Fruit fly (Drosophila melanogaster) whole organism, prepupa: ENCODE measurements around the gene CG15930.

Source experiments
- Blimp-1 ChIP-seq: fragments of 200-800 bp; sonication (Bioruptor generic); optimal IDR thresholded peaks from 3 replicates; lab custom pipeline; 2017; ENCODE audit warnings: missing biosample characterization, missing genetic modification characterization, mild to moderate bottlenecking, moderate library complexity, missing genetic modification reagents
- CG10631 ChIP-seq: fragments of 200-800 bp; sonication (Bioruptor generic); optimal IDR thresholded peaks from 2 replicates; lab custom pipeline; 2016; ENCODE audit warnings: missing biosample characterization, missing genetic modification characterization
- CG10669 ChIP-seq: fragments of 200-800 bp; sonication (Bioruptor generic); optimal IDR thresholded peaks from 3 replicates; lab custom pipeline; 2018; ENCODE audit warnings: missing biosample characterization, mild to moderate bottlenecking, missing genetic modification characterization, moderate library complexity
- CG11294 ChIP-seq: fragments of 200-800 bp; sonication (Bioruptor generic); IDR thresholded peaks from 2 replicates; pipeline ENCODE4 v1.3.6; 2022; ENCODE audit warnings: missing biosample characterization, missing genetic modification characterization
- CG11762 ChIP-seq: fragments of 200-800 bp; sonication (Bioruptor generic); optimal IDR thresholded peaks from 3 replicates; lab custom pipeline; 2016; ENCODE audit warnings: missing biosample characterization, missing genetic modification characterization; ENCODE audit not compliant: insufficient read depth
- CG11902 ChIP-seq: fragments of 200-800 bp; sonication (Bioruptor generic); optimal IDR thresholded peaks from 3 replicates; lab custom pipeline; 2016; ENCODE audit warnings: missing biosample characterization, missing genetic modification characterization
- CG1621 ChIP-seq: fragments of 200-800 bp; sonication (Bioruptor generic); optimal IDR thresholded peaks from 3 replicates; lab custom pipeline; 2018; ENCODE audit warnings: missing biosample characterization, mild to moderate bottlenecking, missing genetic modification characterization
- CG16779 ChIP-seq: fragments of 200-800 bp; sonication (Bioruptor generic); optimal IDR thresholded peaks from 3 replicates; lab custom pipeline; 2017; ENCODE audit warnings: missing biosample characterization, mild to moderate bottlenecking, missing genetic modification characterization
- CG31627 ChIP-seq: fragments of 200-800 bp; sonication (Bioruptor generic); optimal IDR thresholded peaks from 3 replicates; lab custom pipeline; 2016; ENCODE audit warnings: missing biosample characterization, missing genetic modification characterization
- CG32006 ChIP-seq: fragments of 200-800 bp; sonication (Bioruptor generic); optimal IDR thresholded peaks from 3 replicates; lab custom pipeline; 2017; ENCODE audit warnings: missing biosample characterization, mild to moderate bottlenecking, missing genetic modification characterization
- CG34406 ChIP-seq: fragments of 200-800 bp; sonication (Bioruptor generic); optimal IDR thresholded peaks from 3 replicates; lab custom pipeline; 2016; ENCODE audit warnings: missing biosample characterization, missing genetic modification characterization
- CG3919 ChIP-seq: fragments of 200-800 bp; sonication (Bioruptor generic); optimal IDR thresholded peaks from 3 replicates; lab custom pipeline; 2016; ENCODE audit warnings: missing biosample characterization, missing genetic modification characterization
- CG4318 ChIP-seq: fragments of 200-800 bp; sonication (Bioruptor generic); optimal IDR thresholded peaks from 3 replicates; lab custom pipeline; 2017; ENCODE audit warnings: missing biosample characterization, mild to moderate bottlenecking, missing genetic modification characterization
- CG6163 ChIP-seq: fragments of 200-800 bp; sonication (Bioruptor generic); IDR thresholded peaks from 3 replicates; pipeline ENCODE4 v1.3.6; 2022; ENCODE audit warnings: missing biosample characterization, missing genetic modification characterization
- CG6276 ChIP-seq: fragments of 200-800 bp; sonication (Bioruptor generic); optimal IDR thresholded peaks from 2 replicates; lab custom pipeline; 2017; ENCODE audit warnings: missing biosample characterization, mild to moderate bottlenecking, missing genetic modification characterization
- CG6792 ChIP-seq: fragments of 200-800 bp; sonication (Bioruptor generic); optimal IDR thresholded peaks from 3 replicates; lab custom pipeline; 2016; ENCODE audit warnings: missing biosample characterization, missing genetic modification characterization
- CG7368 ChIP-seq: fragments of 200-800 bp; sonication (Bioruptor generic); optimal IDR thresholded peaks from 3 replicates; lab custom pipeline; 2016; ENCODE audit warnings: missing biosample characterization, missing genetic modification characterization
- CG8119 ChIP-seq: fragments of 200-800 bp; sonication (Bioruptor generic); IDR thresholded peaks from 3 replicates; pipeline ENCODE4 v1.3.6; 2022; ENCODE audit warnings: missing biosample characterization, missing genetic modification characterization
- CG8319 ChIP-seq: fragments of 200-800 bp; sonication (Bioruptor generic); optimal IDR thresholded peaks from 3 replicates; lab custom pipeline; 2016; ENCODE audit warnings: missing biosample characterization, missing genetic modification characterization
- CG8632 ChIP-seq: fragments of 200-800 bp; sonication (Bioruptor generic); optimal IDR thresholded peaks from 3 replicates; lab custom pipeline; 2016; ENCODE audit warnings: missing biosample characterization, missing genetic modification characterization
- CG9139 ChIP-seq: fragments of 200-800 bp; sonication (Bioruptor generic); optimal IDR thresholded peaks from 3 replicates; lab custom pipeline; 2017; ENCODE audit warnings: missing biosample characterization, mild to moderate bottlenecking, missing genetic modification characterization
- Eip75B ChIP-seq: fragments of 200-800 bp; sonication (Bioruptor generic); optimal IDR thresholded peaks from 3 replicates; lab custom pipeline; 2016; ENCODE audit warnings: missing biosample characterization, missing genetic modification characterization
- Eip78C ChIP-seq: fragments of 200-800 bp; sonication (Bioruptor generic); peaks from one replicate; lab custom pipeline; 2016; ENCODE audit warnings: missing biosample characterization, missing genetic modification characterization
- Ets21C ChIP-seq: fragments of 200-800 bp; sonication (Bioruptor generic); optimal IDR thresholded peaks from 3 replicates; lab custom pipeline; 2016; ENCODE audit warnings: missing biosample characterization, missing genetic modification characterization
- Ets96B ChIP-seq: fragments of 200-800 bp; optimal IDR thresholded peaks from 2 replicates; lab custom pipeline; 2019; ENCODE audit warnings: missing biosample characterization, mild to moderate bottlenecking, missing genetic modification characterization, moderate library complexity
- Gug ChIP-seq: fragments of 200-800 bp; sonication (Bioruptor generic); IDR thresholded peaks from 2 replicates; pipeline ENCODE4 v1.3.6; 2022; ENCODE audit warnings: missing biosample characterization, missing genetic modification characterization
- Hr38 ChIP-seq: sonication (Bioruptor generic); optimal IDR thresholded peaks from 2 replicates; lab custom pipeline; 2016; ENCODE audit warnings: missing biosample characterization, missing genetic modification characterization
- Hr39 ChIP-seq: fragments of 200-800 bp; sonication (Bioruptor generic); optimal IDR thresholded peaks from 2 replicates; lab custom pipeline; 2016; ENCODE audit warnings: missing biosample characterization, missing genetic modification characterization
- Hr4 ChIP-seq: fragments of 200-800 bp; sonication (Bioruptor generic); optimal IDR thresholded peaks from 3 replicates; lab custom pipeline; 2016; ENCODE audit warnings: missing biosample characterization, missing genetic modification characterization
- Lpt ChIP-seq: fragments of 200-800 bp; sonication (Bioruptor generic); optimal IDR thresholded peaks from 3 replicates; lab custom pipeline; 2016; ENCODE audit warnings: missing biosample characterization, missing genetic modification characterization
- Met ChIP-seq: fragments of 200-800 bp; sonication (Bioruptor generic); optimal IDR thresholded peaks from 3 replicates; lab custom pipeline; 2016; ENCODE audit warnings: missing biosample characterization, missing genetic modification characterization
- OdsH ChIP-seq: fragments of 200-800 bp; sonication (Bioruptor generic); optimal IDR thresholded peaks from 3 replicates; lab custom pipeline; 2016; ENCODE audit warnings: missing biosample characterization, missing genetic modification characterization
- Smox ChIP-seq: fragments of 200-800 bp; sonication (Bioruptor generic); optimal IDR thresholded peaks from 3 replicates; lab custom pipeline; 2016; ENCODE audit warnings: missing biosample characterization, missing genetic modification characterization
- Sox102F ChIP-seq: fragments of 200-800 bp; sonication (Bioruptor generic); optimal IDR thresholded peaks from 2 replicates; lab custom pipeline; 2016; ENCODE audit warnings: missing biosample characterization, mild to moderate bottlenecking, missing genetic modification characterization
- Sox15 ChIP-seq: fragments of 200-800 bp; sonication (Bioruptor generic); optimal IDR thresholded peaks from 3 replicates; lab custom pipeline; 2016; ENCODE audit warnings: missing biosample characterization, missing genetic modification characterization
- achi ChIP-seq: fragments of 200-800 bp; sonication (Bioruptor generic); optimal IDR thresholded peaks from 3 replicates; lab custom pipeline; 2016; ENCODE audit warnings: missing biosample characterization, missing genetic modification characterization
- acj6 ChIP-seq: fragments of 200-800 bp; sonication (Bioruptor generic); optimal IDR thresholded peaks from 3 replicates; lab custom pipeline; 2016; ENCODE audit warnings: missing biosample characterization, missing genetic modification characterization
- cyc ChIP-seq: fragments of 200-800 bp; sonication (Bioruptor generic); optimal IDR thresholded peaks from 3 replicates; lab custom pipeline; 2016; ENCODE audit warnings: missing biosample characterization, missing genetic modification characterization
- dac ChIP-seq: fragments of 200-800 bp; sonication (Bioruptor generic); optimal IDR thresholded peaks from 2 replicates; lab custom pipeline; 2017; ENCODE audit warnings: missing biosample characterization, mild to moderate bottlenecking, missing genetic modification characterization
- eg ChIP-seq: fragments of 200-800 bp; sonication (Bioruptor generic); IDR thresholded peaks from 3 replicates; pipeline ENCODE4 v1.3.6; 2022; ENCODE audit warnings: missing biosample characterization, missing genetic modification characterization
- esn ChIP-seq: fragments of 200-800 bp; sonication (Bioruptor generic); optimal IDR thresholded peaks from 2 replicates; lab custom pipeline; 2016; ENCODE audit warnings: missing biosample characterization, mild to moderate bottlenecking, missing genetic modification characterization, moderate library complexity
- fd59A ChIP-seq: fragments of 200-800 bp; sonication (Bioruptor generic); optimal IDR thresholded peaks from 2 replicates; lab custom pipeline; 2017; ENCODE audit warnings: missing biosample characterization, mild to moderate bottlenecking, missing genetic modification characterization, missing genetic modification reagents
- fd85E ChIP-seq: fragments of 200-800 bp; sonication (Bioruptor generic); optimal IDR thresholded peaks from 3 replicates; lab custom pipeline; 2016; ENCODE audit warnings: missing biosample characterization, missing genetic modification characterization
- lz ChIP-seq: fragments of 200-800 bp; sonication (Bioruptor generic); optimal IDR thresholded peaks from 3 replicates; lab custom pipeline; 2016; ENCODE audit warnings: missing biosample characterization, missing genetic modification characterization
- net ChIP-seq: fragments of 200-800 bp; sonication (Bioruptor generic); optimal IDR thresholded peaks from 3 replicates; lab custom pipeline; 2016; ENCODE audit warnings: missing biosample characterization, missing genetic modification characterization
- pdm3 ChIP-seq: fragments of 200-800 bp; sonication (Bioruptor generic); optimal IDR thresholded peaks from 3 replicates; lab custom pipeline; 2016; ENCODE audit warnings: missing biosample characterization, missing genetic modification characterization
- spab ChIP-seq: fragments of 200-800 bp; sonication (Bioruptor generic); optimal IDR thresholded peaks from 2 replicates; lab custom pipeline; 2017; ENCODE audit warnings: missing biosample characterization, mild to moderate bottlenecking, missing genetic modification characterization, missing genetic modification reagents
- svp ChIP-seq: fragments of 200-800 bp; sonication (Bioruptor generic); peaks from one replicate; lab custom pipeline; 2016; ENCODE audit warnings: missing biosample characterization, missing genetic modification characterization
- topi ChIP-seq: fragments of 200-800 bp; sonication (Bioruptor generic); optimal IDR thresholded peaks from 3 replicates; lab custom pipeline; 2016; ENCODE audit warnings: missing biosample characterization, missing genetic modification characterization

Gene CG15930

dm6 chrX:5336722-5337121, 19.6 kb upstream of the CG15930 start (continued):
- TF ChIP-seq CG31627 (GFP tag; lab: Kevin White, UChicago) = peak; percentile 45
- peak; percentile 56 for TF ChIP-seq CG8632 (GFP tag; lab: Kevin White, UChicago)
- TF ChIP-seq CG6276 (GFP tag; lab: Kevin White, UChicago) = peak; percentile 64
- no peak for TF ChIP-seq spab (GFP tag; lab: Kevin White, UChicago)
- TF ChIP-seq net (GFP tag; lab: Kevin White, UChicago) = peak; percentile 1
- TF ChIP-seq acj6 = peak; percentile 45
- TF ChIP-seq topi (GFP tag; lab: Kevin White, UChicago) = peak; percentile 85
- TF ChIP-seq CG11762 (GFP tag; lab: Kevin White, UChicago) = no peak
- peak; percentile 62 for TF ChIP-seq pdm3
- TF ChIP-seq svp (GFP tag; lab: Kevin White, UChicago) = peak; percentile 30
- TF ChIP-seq CG9139 (GFP tag; lab: Kevin White, UChicago) = no peak
- TF ChIP-seq Hr39 (GFP tag; lab: Kevin White, UChicago) = peak; percentile 41
- TF ChIP-seq cyc (GFP tag; lab: Kevin White, UChicago) = peak; percentile 68
- peak; percentile 20 for TF ChIP-seq dac
- TF ChIP-seq Smox (GFP tag; lab: Kevin White, UChicago) = peak; percentile 60
- peak; percentile 28 for TF ChIP-seq CG10631 (GFP tag; lab: Kevin White, UChicago)
- peak; percentile 73 for TF ChIP-seq lz (GFP tag; lab: Kevin White, UChicago)
- no peak for TF ChIP-seq Eip75B (GFP tag; lab: Kevin White, UChicago)
- peak; percentile 64 for TF ChIP-seq Blimp-1 (GFP tag; lab: Kevin White, UChicago)
- peak; percentile 78 for TF ChIP-seq esn (GFP tag; lab: Kevin White, UChicago)
- TF ChIP-seq CG6792 (GFP tag; lab: Kevin White, UChicago) = peak; percentile 70
- peak; percentile 74 for TF ChIP-seq Sox102F (GFP tag; lab: Kevin White, UChicago)
- TF ChIP-seq CG11294 = peak; percentile 11; the same call in 1 of the 2 replicates

dm6 chrX:5332259-5332862, 15.3 kb upstream of the CG15930 start, which contains the start of gene CanB:
Gene CanB (plus strand): TSS chrX:5332499.
- TF ChIP-seq net (GFP tag; lab: Kevin White, UChicago) (peak; percentile 2), OdsH (GFP tag; lab: Kevin White, UChicago) (peak; percentile 9), Sox102F (GFP tag; lab: Kevin White, UChicago) (peak; percentile 30), CG6163 (GFP tag; lab: Robert Waterston, UW) (no peak), CG1621 (tag; lab: Kevin White, UChicago) (no peak), CG31627 (GFP tag; lab: Kevin White, UChicago) (peak; percentile 25), topi (GFP tag; lab: Kevin White, UChicago) (peak; percentile 24), acj6 (peak; percentile 24), CG32006 (GFP tag; lab: Kevin White, UChicago) (no peak), CG8119 (GFP tag; lab: Robert Waterston, UW) (no peak), fd59A (GFP tag; lab: Kevin White, UChicago) (no peak), CG7368 (no peak), CG16779 (no peak), Gug (GFP tag; lab: Robert Waterston, UW) (no peak), CG10669 (GFP tag; lab: Kevin White, UChicago) (no peak), CG34406 (GFP tag; lab: Kevin White, UChicago) (no peak), svp (GFP tag; lab: Kevin White, UChicago) (no peak), CG11902 (GFP tag; lab: Kevin White, UChicago) (no peak), Sox15 (no peak), fd85E (GFP tag; lab: Kevin White, UChicago) (no peak), Hr4 (no peak), CG8319 (GFP tag; lab: Kevin White, UChicago) (no peak), CG3919 (peak; percentile 47), CG4318 (GFP tag; lab: Kevin White, UChicago) (no peak), Hr38 (no peak), Lpt (GFP tag; lab: Kevin White, UChicago) (no peak), Ets21C (GFP tag; lab: Kevin White, UChicago) (no peak), Ets96B (no peak), spab (GFP tag; lab: Kevin White, UChicago) (no peak), Smox (GFP tag; lab: Kevin White, UChicago) (peak; percentile 9), Met (GFP tag; lab: Kevin White, UChicago) (peak; percentile 20), cyc (GFP tag; lab: Kevin White, UChicago) (peak; percentile 27), CG6792 (GFP tag; lab: Kevin White, UChicago) (peak; percentile 20), Eip78C (GFP tag; lab: Kevin White, UChicago) (peak; percentile 78), eg (GFP tag; lab: Robert Waterston, UW) (0 out of 3 replicates have a peak, but pooled peaks have one; percentile 18), esn (GFP tag; lab: Kevin White, UChicago) (peak; percentile 47), CG10631 (GFP tag; lab: Kevin White, UChicago) (peak; percentile 52), achi (GFP tag; lab: Kevin White, UChicago) (peak; percentile 24)
